Worm (Caenorhabditis elegans): Measurements from ENCODE around the gene clec-198.

clec-198 gene

DNA sequence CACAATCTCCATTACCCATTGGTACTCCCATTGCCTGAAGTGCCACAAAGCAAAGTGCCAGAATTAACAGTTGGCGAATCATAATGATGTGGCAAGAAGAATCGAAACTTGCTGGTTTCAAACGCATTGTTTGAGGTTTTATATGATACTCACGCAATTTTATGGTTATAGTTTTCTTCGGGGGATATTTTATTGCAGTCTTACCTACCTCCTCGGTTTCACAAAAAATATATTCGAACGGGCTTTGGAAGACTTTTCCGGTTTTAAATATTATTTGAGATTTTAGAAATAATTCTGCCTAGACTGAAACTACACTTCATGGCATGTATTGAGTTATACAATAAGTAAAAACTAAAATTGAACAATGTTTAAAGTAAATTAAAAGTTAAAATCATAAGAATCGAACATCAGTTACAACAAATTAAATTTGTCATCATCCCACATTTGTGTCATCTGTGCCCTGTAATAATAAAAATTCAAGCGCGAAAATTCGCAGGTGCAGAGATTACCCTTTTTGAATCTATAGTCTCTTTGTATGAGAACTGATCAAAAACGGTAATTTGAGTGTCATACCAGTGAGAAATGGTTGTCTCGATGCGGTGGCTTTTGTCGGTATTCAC lies at the start of gene clec-198, which contains the start of gene clec-197:
clec-198 (plus strand) TSS at position 570 of the 620 bp plus-strand sequence.
clec-197 (minus strand) TSS at position 101 of the 620 bp plus-strand sequence.
- TF ChIP-seq zip-11 (GFP tag; IDR thresholded peaks at IDR 0.05) (no peak), pha-4 (GFP tag; IDR thresholded peaks at IDR 0.05) (no peak), pha-4 (tag; optimal IDR thresholded peaks at IDR 0.05) (no peak), mxl-3 (GFP tag; optimal IDR thresholded peaks at IDR 0.05) (no peak), hlh-30 (tag; optimal IDR thresholded peaks at IDR 0.05; ENCODE audit: insufficient read depth) (no peak), daf-16 (GFP tag; optimal IDR thresholded peaks at IDR 0.05) (no peak), daf-16 (tag; optimal IDR thresholded peaks at IDR 0.05) (no peak), nhr-25 (tag; optimal IDR thresholded peaks at IDR 0.05; ENCODE audit: borderline replicate concordance, insufficient read depth) (no peak), php-3 (GFP tag; IDR thresholded peaks at IDR 0.05) (no peak), nhr-77 (tag; optimal IDR thresholded peaks at IDR 0.05) (no peak), ZK337.2 (GFP tag; IDR thresholded peaks at IDR 0.05) (no peak), lim-7 (GFP tag; IDR thresholded peaks at IDR 0.05) (no peak), zag-1 (tag; optimal IDR thresholded peaks at IDR 0.05) (no peak), dpl-1 (GFP tag; optimal IDR thresholded peaks at IDR 0.05) (no peak), zfp-2 (tag; optimal IDR thresholded peaks at IDR 0.05) (no peak), daf-19 (GFP tag; conservative IDR thresholded peaks at IDR 0.05) (no peak), R02D3.7 (tag; optimal IDR thresholded peaks at IDR 0.05) (no peak), tag-97 (GFP tag; IDR thresholded peaks at IDR 0.05) (no peak)

DNA sequence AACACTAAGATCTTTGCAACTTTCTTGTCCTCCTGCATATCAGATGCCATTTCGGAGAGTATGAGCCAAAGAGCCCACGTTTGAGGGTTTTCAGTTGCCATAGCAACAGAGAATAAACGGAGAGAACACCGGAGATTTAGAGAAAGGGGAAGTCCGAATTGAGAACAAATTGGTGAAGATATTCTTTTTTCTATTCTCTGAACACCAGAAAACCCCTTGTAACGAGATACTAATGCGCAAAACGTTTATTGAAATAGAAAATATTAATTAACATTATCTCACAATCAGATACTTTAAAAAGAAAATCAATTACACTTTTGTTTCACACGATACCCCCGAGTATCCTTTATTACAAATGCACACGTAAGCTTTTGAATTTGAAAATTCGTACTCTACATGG lies 45.0 kb upstream of the clec-198 start, which contains the start of gene ifta-2:
ifta-2 (minus strand) TSS at position 101 of the 400 bp plus-strand sequence.
- TF ChIP-seq ceh-62 (tag; optimal IDR thresholded peaks at IDR 0.05): no peak
- peak in 1 of 2 experiments; percentile 72 for TF ChIP-seq unc-62 (GFP tag; optimal IDR thresholded peaks at IDR 0.05 in 1 of 2)
- no peak for TF ChIP-seq unc-62 (tag; optimal IDR thresholded peaks at IDR 0.05)
- no peak for TF ChIP-seq ama-1 (optimal IDR thresholded peaks at IDR 0.05)
- no peak for TF ChIP-seq aha-1 (tag)
- no peak for TF ChIP-seq madf-5 (GFP tag; IDR thresholded peaks at IDR 0.05)
- no peak for TF ChIP-seq zag-1 (tag; optimal IDR thresholded peaks at IDR 0.05)
- no peak for TF ChIP-seq mep-1 (tag; optimal IDR thresholded peaks at IDR 0.05)
- no peak for TF ChIP-seq ztf-11 (tag; optimal IDR thresholded peaks at IDR 0.05)
- TF ChIP-seq F49E8.2 (tag; optimal IDR thresholded peaks at IDR 0.05; ENCODE audit: borderline replicate concordance): no peak

DNA sequence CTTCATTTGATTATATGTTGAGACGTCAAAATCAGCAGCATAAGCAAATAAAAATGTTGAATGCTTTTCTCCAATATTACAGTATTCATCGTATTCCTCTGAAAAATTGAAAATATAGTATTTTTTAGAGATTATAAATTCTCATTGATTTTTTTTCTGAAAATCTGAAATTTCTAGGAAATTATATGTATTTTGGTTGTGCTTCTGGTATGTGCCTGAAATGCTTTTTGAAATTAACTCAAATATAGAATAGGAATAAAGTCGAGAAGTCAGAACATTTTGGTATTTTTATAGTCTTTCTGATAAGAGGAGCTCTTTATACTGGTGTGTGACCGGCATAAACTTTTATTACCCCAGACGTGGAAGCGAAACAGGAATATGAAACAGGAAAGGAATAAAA lies 39.7 kb upstream of the clec-198 start, which contains the start of gene T28F3.8:
T28F3.8 (minus strand) TSS at position 101 of the 400 bp plus-strand sequence.
- TF ChIP-seq php-3 (GFP tag; IDR thresholded peaks at IDR 0.05): peak; percentile 82

DNA sequence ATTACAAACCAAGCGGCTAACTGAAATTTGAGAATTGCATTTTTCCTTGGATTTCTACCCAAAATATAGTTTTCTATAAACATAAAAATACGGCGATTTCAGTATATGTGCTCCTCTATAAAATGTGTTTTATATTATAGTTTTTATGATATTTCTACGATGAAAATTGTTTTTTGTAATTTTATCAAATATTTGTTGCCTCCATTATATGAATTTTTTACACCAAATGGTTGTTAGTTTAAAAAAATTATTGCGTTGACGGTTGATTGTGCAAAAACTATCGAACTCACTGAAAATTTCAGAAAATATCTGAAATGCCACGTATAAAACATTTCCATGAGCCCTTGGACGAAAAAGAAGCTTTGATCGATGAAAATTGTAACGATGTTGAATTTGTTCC lies 38.8 kb upstream of the clec-198 start, which contains the start of gene T28F3.9:
T28F3.9 (plus strand) TSS at position 301 of the 400 bp plus-strand sequence.
- TF ChIP-seq aly-2 (tag; optimal IDR thresholded peaks at IDR 0.05): no peak
- TF ChIP-seq fkh-10 (GFP tag; optimal IDR thresholded peaks at IDR 0.05): no peak
- TF ChIP-seq nhr-28 (tag; optimal IDR thresholded peaks at IDR 0.05): no peak
- TF ChIP-seq lir-3 (tag; optimal IDR thresholded peaks at IDR 0.05): no peak
- TF ChIP-seq Y105C5A.15 (GFP tag; IDR thresholded peaks at IDR 0.05): no peak
- TF ChIP-seq hmg-1.1 (GFP tag; IDR thresholded peaks at IDR 0.05): no peak

DNA sequence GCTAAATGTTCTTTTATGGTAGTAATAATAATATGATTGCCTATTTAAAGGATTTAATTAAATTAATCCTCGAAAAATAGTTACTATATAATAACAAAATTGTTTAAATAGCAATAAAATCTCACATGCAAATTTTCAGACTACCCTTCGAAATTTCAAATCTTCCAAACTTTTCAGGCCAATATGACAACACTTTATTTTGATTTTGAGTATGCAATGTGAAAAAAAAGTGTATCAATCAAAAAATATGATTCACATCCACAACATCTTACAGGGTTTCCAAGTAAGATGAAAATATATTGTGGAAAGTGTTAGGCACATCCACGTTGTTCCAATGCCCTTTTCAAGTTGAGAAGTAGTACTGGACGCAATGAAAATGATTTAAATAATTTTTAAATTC lies 35.1 kb upstream of the clec-198 start, which contains the start of gene snf-9:
snf-9 (plus strand) TSS at position 301 of the 400 bp plus-strand sequence.
- TF ChIP-seq set-16 (GFP tag; IDR thresholded peaks at IDR 0.05): no peak
- TF ChIP-seq unc-62 (GFP tag; optimal IDR thresholded peaks at IDR 0.05 in 1 of 2): peak in 1 of 2 experiments; percentile 15
- TF ChIP-seq unc-62 (tag; optimal IDR thresholded peaks at IDR 0.05): no peak
- TF ChIP-seq mes-2 (tag; optimal IDR thresholded peaks at IDR 0.05; ENCODE audit: poor library complexity, severe bottlenecking): no peak
- no peak for TF ChIP-seq mxl-3 (GFP tag; optimal IDR thresholded peaks at IDR 0.05)
- TF ChIP-seq nhr-237 (tag; optimal IDR thresholded peaks at IDR 0.05): no peak

All from whole organism, L4 larva.